Fruit fly (Drosophila melanogaster): ENCODE results near the gene Antp.

DNA sequence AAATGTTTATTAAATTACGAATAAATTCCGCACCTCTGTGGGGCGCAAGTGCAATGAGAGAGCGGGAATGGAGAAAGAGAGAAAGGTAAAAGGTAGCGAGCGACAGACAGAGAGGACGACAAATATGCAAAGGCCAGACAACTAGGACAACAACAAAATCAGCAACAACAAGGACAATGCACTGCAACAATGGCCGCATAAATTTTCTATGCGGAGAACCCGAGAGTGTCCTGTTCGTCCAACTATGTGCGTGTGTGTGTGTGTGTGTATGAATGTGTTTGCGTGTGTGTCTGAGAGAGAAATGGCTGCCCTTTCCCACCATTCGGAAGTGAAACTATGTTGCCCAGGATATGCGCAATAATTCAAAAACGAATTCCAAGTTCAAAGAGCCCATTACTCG, 2.1 kb downstream of the Antp start:
- no peak for TF ChIP-seq CG8478 (optimal IDR thresholded peaks at IDR 0.05)
- no peak for TF ChIP-seq CTCF (optimal IDR thresholded peaks at IDR 0.05)

Data from S2 (cell line).